Worm (Caenorhabditis elegans) whole organism, young adult: ENCODE measurements around the gene C17C3.15.

Source experiments
- B0035.1 ChIP-seq: sonication (generic microtip); optimal IDR thresholded peaks from 2 replicates; lab custom pipeline; 2016; ENCODE audit warnings: missing genetic modification characterization, mild to moderate bottlenecking, missing compliant biosample characterization, missing genotype, missing genetic modification reagents
- B0336.3 ChIP-seq: fragments of 200-800 bp; sonication (Bioruptor generic); IDR thresholded peaks from 2 replicates; pipeline ENCODE4 v1.3.6; 2022; ENCODE audit warnings: missing genetic modification characterization, missing compliant biosample characterization
- C17E4.6 ChIP-seq: fragments of 200-800 bp; sonication (Bioruptor generic); IDR thresholded peaks from 2 replicates; pipeline ENCODE4 v1.3.6; 2022; ENCODE audit warnings: missing genetic modification reagents, missing genetic modification characterization, missing compliant biosample characterization
- D2030.7 ChIP-seq: fragments of 200-800 bp; sonication (Bioruptor generic); IDR thresholded peaks from 2 replicates; pipeline ENCODE4 v1.3.6; 2022; ENCODE audit warnings: missing genetic modification reagents, missing genetic modification characterization, missing compliant biosample characterization
- F23B12.7 ChIP-seq: sonication (generic microtip); optimal IDR thresholded peaks from 2 replicates; lab custom pipeline; 2017; ENCODE audit warnings: missing genetic modification characterization, mild to moderate bottlenecking, missing compliant biosample characterization, antibody characterized with exemption, moderate library complexity; ENCODE audit not compliant: insufficient read depth
- F37B4.10 ChIP-seq: fragments of 200-800 bp; sonication (Bioruptor generic); IDR thresholded peaks from 2 replicates; pipeline ENCODE4 v1.3.6; 2022; ENCODE audit warnings: missing genetic modification characterization, missing compliant biosample characterization
- F57C9.4 ChIP-seq: sonication (generic microtip); optimal IDR thresholded peaks from 2 replicates; lab custom pipeline; 2017; ENCODE audit warnings: mild to moderate bottlenecking, missing genetic modification characterization, missing compliant biosample characterization
- Y56A3A.18 ChIP-seq: fragments of 200-800 bp; sonication (Bioruptor generic); IDR thresholded peaks from 2 replicates; pipeline ENCODE4 v1.3.6; 2022; ENCODE audit warnings: missing genetic modification reagents, missing genetic modification characterization, missing compliant biosample characterization
- Y79H2A.3 ChIP-seq: fragments of 200-800 bp; sonication (Bioruptor generic); conservative IDR thresholded peaks from 2 replicates; pipeline ENCODE4 v1.3.6; 2022; ENCODE audit warnings: missing genetic modification reagents, missing genetic modification characterization, missing compliant biosample characterization
- Y95B8A.8 ChIP-seq: fragments of 200-800 bp; sonication (Bioruptor generic); IDR thresholded peaks from 2 replicates; pipeline ENCODE4 v1.3.6; 2022; ENCODE audit warnings: missing genetic modification reagents, missing genetic modification characterization, missing compliant biosample characterization
- aptf-2 ChIP-seq: fragments of 200-800 bp; sonication (Bioruptor generic); conservative IDR thresholded peaks from 2 replicates; pipeline ENCODE4 v1.3.6; 2022; ENCODE audit warnings: missing genetic modification reagents, missing genetic modification characterization, missing compliant biosample characterization
- atf-7 ChIP-seq: sonication (generic microtip); optimal IDR thresholded peaks from 2 replicates; lab custom pipeline; 2017; ENCODE audit warnings: mild to moderate bottlenecking, missing genetic modification characterization, missing compliant biosample characterization
- athp-1 ChIP-seq: sonication (generic microtip); optimal IDR thresholded peaks from 2 replicates; lab custom pipeline; 2017; ENCODE audit warnings: mild to moderate bottlenecking, missing genetic modification characterization, missing compliant biosample characterization
- attf-6 ChIP-seq: fragments of 200-800 bp; sonication (Bioruptor generic); IDR thresholded peaks from 2 replicates; pipeline ENCODE4 v1.3.6; 2022; ENCODE audit warnings: missing genetic modification reagents, missing genetic modification characterization, missing compliant biosample characterization
- bed-2 ChIP-seq: fragments of 200-800 bp; sonication (Bioruptor generic); IDR thresholded peaks from 2 replicates; pipeline ENCODE4 v1.3.6; 2022; ENCODE audit warnings: missing genetic modification reagents, missing genetic modification characterization, missing compliant biosample characterization
- cebp-1 ChIP-seq, 2 experiments: fragments of 200-800 bp in 1 of 2; sonication (Bioruptor generic) in 1 of 2; sonication (generic microtip) in 1 of 2; IDR thresholded peaks in 1 of 2; optimal IDR thresholded peaks in 1 of 2; 2 replicates each; pipeline versions ENCODE4 v1.3.6 to Lab custom; 2017 to 2022; ENCODE audit warnings: missing compliant biosample characterization in 2 of 2, missing genetic modification characterization in 2 of 2, mild to moderate bottlenecking in 1 of 2, missing genetic modification reagents in 1 of 2, moderate library complexity in 1 of 2
- ceh-27 ChIP-seq: fragments of 200-800 bp; sonication (Bioruptor generic); optimal IDR thresholded peaks from 2 replicates; lab custom pipeline; 2018; ENCODE audit warnings: mild to moderate bottlenecking, missing genetic modification characterization, moderate library complexity, missing compliant biosample characterization
- chd-7 ChIP-seq: sonication (generic microtip); optimal IDR thresholded peaks from 2 replicates; lab custom pipeline; 2016; ENCODE audit warnings: mild to moderate bottlenecking, missing genetic modification characterization, moderate library complexity, missing compliant biosample characterization
- die-1 ChIP-seq: sonication (generic microtip); optimal IDR thresholded peaks from 2 replicates; lab custom pipeline; 2016; ENCODE audit warnings: missing genotype, mild to moderate bottlenecking, missing genetic modification characterization, missing compliant biosample characterization
- ets-4 ChIP-seq: fragments of 200-800 bp; sonication (Bioruptor generic); optimal IDR thresholded peaks from 2 replicates; lab custom pipeline; 2018; ENCODE audit warnings: mild to moderate bottlenecking, missing genetic modification characterization, missing compliant biosample characterization
- him-1 ChIP-seq: sonication (generic microtip); optimal IDR thresholded peaks from 2 replicates; lab custom pipeline; 2016; ENCODE audit warnings: missing genotype, missing genetic modification reagents, missing genetic modification characterization, missing compliant biosample characterization
- hmg-1.2 ChIP-seq: fragments of 200-800 bp; sonication (Bioruptor generic); IDR thresholded peaks from 2 replicates; pipeline ENCODE4 v1.3.6; 2022; ENCODE audit warnings: missing genetic modification reagents, missing genetic modification characterization, missing compliant biosample characterization
- hsf-1 ChIP-seq: fragments of 200-800 bp; sonication (Bioruptor generic); IDR thresholded peaks from 2 replicates; pipeline ENCODE4 v1.3.6; 2022; ENCODE audit warnings: missing genetic modification reagents, missing genetic modification characterization, missing compliant biosample characterization
- lag-1 ChIP-seq: fragments of 200-800 bp; sonication (Bioruptor generic); IDR thresholded peaks from 2 replicates; pipeline ENCODE4 v1.3.6; 2022; ENCODE audit warnings: missing genetic modification reagents, missing genetic modification characterization, missing compliant biosample characterization
- lin-35 ChIP-seq, 3 experiments: fragments of 150-350 bp in 2 of 3; sonication (generic microtip) in 1 of 3; optimal IDR thresholded peaks; 2 replicates each; lab custom pipeline; 2014 to 2018; ENCODE audit warnings: missing biosample characterization in 3 of 3, missing genetic modification characterization in 3 of 3, missing genetic modification reagents in 3 of 3
- lin-40 ChIP-seq: sonication (generic microtip); optimal IDR thresholded peaks from 2 replicates; lab custom pipeline; 2016; ENCODE audit warnings: missing genetic modification characterization, mild to moderate bottlenecking, missing compliant biosample characterization, missing genotype, missing genetic modification reagents
- lir-1 ChIP-seq: fragments of 200-800 bp; sonication (Bioruptor generic); conservative IDR thresholded peaks from 2 replicates; pipeline ENCODE4 v1.3.6; 2022; ENCODE audit warnings: missing genetic modification reagents, missing genetic modification characterization, missing compliant biosample characterization
- lsy-27 ChIP-seq: sonication (generic microtip); optimal IDR thresholded peaks from 2 replicates; lab custom pipeline; 2017; ENCODE audit warnings: missing genetic modification characterization, mild to moderate bottlenecking, missing compliant biosample characterization, antibody characterized with exemption, missing genotype, borderline replicate concordance; ENCODE audit not compliant: insufficient read depth
- madf-6 ChIP-seq: fragments of 200-800 bp; sonication (Bioruptor generic); IDR thresholded peaks from 2 replicates; pipeline ENCODE4 v1.3.6; 2022; ENCODE audit warnings: missing genetic modification reagents, missing genetic modification characterization, missing compliant biosample characterization
- madf-8 ChIP-seq: fragments of 200-800 bp; sonication (Bioruptor generic); conservative IDR thresholded peaks from 2 replicates; pipeline ENCODE4 v1.3.6; 2022; ENCODE audit warnings: missing genetic modification reagents, missing genetic modification characterization, missing compliant biosample characterization
- mel-28 ChIP-seq: sonication (generic microtip); optimal IDR thresholded peaks from 2 replicates; lab custom pipeline; 2016; ENCODE audit warnings: borderline replicate concordance, mild to moderate bottlenecking, missing genetic modification characterization, missing compliant biosample characterization
- nfya-1 ChIP-seq: sonication (generic microtip); optimal IDR thresholded peaks from 2 replicates; lab custom pipeline; 2017; ENCODE audit warnings: antibody characterized with exemption, missing compliant biosample characterization, missing genetic modification characterization, borderline replicate concordance; ENCODE audit not compliant: insufficient read depth
- nhr-27 ChIP-seq: fragments of 200-800 bp; sonication (Bioruptor generic); optimal IDR thresholded peaks from 2 replicates; lab custom pipeline; 2018; ENCODE audit warnings: mild to moderate bottlenecking, missing genetic modification characterization, moderate library complexity, missing compliant biosample characterization
- nhr-80 ChIP-seq: sonication (generic microtip); optimal IDR thresholded peaks from 2 replicates; lab custom pipeline; 2016; ENCODE audit warnings: missing genetic modification characterization, missing compliant biosample characterization
- pbrm-1 ChIP-seq: fragments of 200-800 bp; sonication (Bioruptor generic); IDR thresholded peaks from 2 replicates; pipeline ENCODE4 v1.3.6; 2022; ENCODE audit warnings: missing genetic modification reagents, missing genetic modification characterization, missing compliant biosample characterization
- pha-4 ChIP-seq: fragments of 150-350 bp; sonication (generic microtip); optimal IDR thresholded peaks from 2 replicates; lab custom pipeline; 2014; ENCODE audit warnings: missing biosample characterization, missing genetic modification reagents, missing genetic modification characterization
- rec-8 ChIP-seq, 2 experiments: sonication (generic microtip); optimal IDR thresholded peaks; 2 replicates each; lab custom pipeline; 2016; ENCODE audit warnings: mild to moderate bottlenecking in 2 of 2, missing genetic modification characterization in 2 of 2, missing genetic modification reagents in 2 of 2, missing genotype in 2 of 2, missing biosample characterization in 1 of 2, missing compliant biosample characterization in 1 of 2, moderate library complexity in 1 of 2
- rpc-1 ChIP-seq, 2 experiments: fragments of 150-350 bp in 1 of 2; sonication (generic microtip) in 1 of 2; optimal IDR thresholded peaks; 2 replicates each; lab custom pipeline; 2014 to 2018; ENCODE audit warnings: missing biosample characterization in 1 of 2, missing genetic modification characterization in 1 of 2, missing genetic modification reagents in 1 of 2, missing genotype in 1 of 2
- sea-2 ChIP-seq: fragments of 200-800 bp; sonication (Bioruptor generic); IDR thresholded peaks from 2 replicates; pipeline ENCODE4 v1.3.6; 2022; ENCODE audit warnings: missing genetic modification characterization, missing compliant biosample characterization
- tbx-9 ChIP-seq: sonication (generic microtip); optimal IDR thresholded peaks from 2 replicates; lab custom pipeline; 2016; ENCODE audit warnings: borderline replicate concordance, missing genetic modification characterization, inconsistent platforms, missing compliant biosample characterization
- tlf-1 ChIP-seq: fragments of 200-800 bp; sonication (Bioruptor generic); optimal IDR thresholded peaks from 2 replicates; lab custom pipeline; 2018; ENCODE audit warnings: mild to moderate bottlenecking, missing genetic modification characterization, missing compliant biosample characterization
- unc-62 ChIP-seq: fragments of 150-350 bp; optimal IDR thresholded peaks from 2 replicates; lab custom pipeline; 2014; ENCODE audit warnings: missing biosample characterization, missing genetic modification reagents, missing genetic modification characterization
- zfh-2 ChIP-seq: fragments of 200-800 bp; sonication (Bioruptor generic); conservative IDR thresholded peaks from 2 replicates; pipeline ENCODE4 v1.3.6; 2022; ENCODE audit warnings: missing genetic modification reagents, missing genetic modification characterization, missing compliant biosample characterization
- zim-3 ChIP-seq: sonication (generic microtip); optimal IDR thresholded peaks from 2 replicates; lab custom pipeline; 2017; ENCODE audit warnings: mild to moderate bottlenecking, missing genetic modification characterization, moderate library complexity, missing compliant biosample characterization
- ztf-22 ChIP-seq: fragments of 200-800 bp; sonication (Bioruptor generic); optimal IDR thresholded peaks from 2 replicates; lab custom pipeline; 2018; ENCODE audit warnings: mild to moderate bottlenecking, missing genetic modification characterization, moderate library complexity, missing compliant biosample characterization
- ztf-26 ChIP-seq: sonication (generic microtip); optimal IDR thresholded peaks from 2 replicates; lab custom pipeline; 2017; ENCODE audit warnings: missing genetic modification characterization, missing compliant biosample characterization
- ztf-6 ChIP-seq: fragments of 200-800 bp; sonication (Bioruptor generic); IDR thresholded peaks from 2 replicates; pipeline ENCODE4 v1.3.6; 2022; ENCODE audit warnings: missing genetic modification reagents, missing genetic modification characterization, missing compliant biosample characterization

Gene C17C3.15

DNA sequence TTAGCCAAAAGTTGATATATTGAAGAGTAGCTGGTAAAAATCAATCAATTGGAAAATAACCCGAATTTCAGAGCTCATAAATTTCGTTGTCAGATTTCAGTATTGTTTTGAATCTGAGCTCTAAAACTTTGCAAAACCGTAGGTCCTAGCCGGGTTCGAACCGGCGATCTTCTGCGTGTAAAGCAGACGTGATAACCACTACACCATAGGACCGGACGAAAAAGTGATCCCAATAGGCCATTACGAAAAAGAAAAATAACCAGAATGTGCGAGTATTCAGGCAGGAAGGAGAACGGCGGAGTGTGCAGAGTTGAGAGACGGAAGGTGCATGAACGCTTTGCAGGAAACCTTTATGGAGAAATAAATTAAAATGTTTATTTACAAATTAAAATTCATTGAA lies 6.6 kb downstream of the C17C3.15 start:
- TF ChIP-seq die-1 (tag; lab: Kevin White, UChicago), result peak; percentile 69
- TF ChIP-seq madf-8 (GFP tag; lab: Robert Waterston, UW), result no peak
- TF ChIP-seq lin-35 (GFP tag; optimal IDR thresholded peaks at IDR 0.05; lab: Kevin White, UChicago), result peak in 1 of 3 experiments; percentile 62
- peak; percentile 80 for TF ChIP-seq rpc-1 (optimal IDR thresholded peaks at IDR 0.05; lab: Kevin White, UChicago)
- peak; percentile 88 for TF ChIP-seq rpc-1 (tag; optimal IDR thresholded peaks at IDR 0.05; lab: Kevin White, UChicago)
- no peak for TF ChIP-seq ztf-6 (GFP tag; lab: Robert Waterston, UW)
- peak; percentile 7 for TF ChIP-seq ztf-26 (tag; lab: Kevin White, UChicago)
- peak; percentile 71 for TF ChIP-seq hmg-1.2 (GFP tag; lab: Robert Waterston, UW)
- TF ChIP-seq tlf-1 (GFP tag; lab: Kevin White, UChicago), result no peak
- TF ChIP-seq pbrm-1 (GFP tag; lab: Robert Waterston, UW), result no peak
- no peak for TF ChIP-seq ztf-22 (GFP tag; lab: Kevin White, UChicago)
- TF ChIP-seq nfya-1, result no peak
- no peak for TF ChIP-seq cebp-1 (GFP tag; IDR thresholded peaks at IDR 0.05; lab: Robert Waterston, UW)
- no peak for TF ChIP-seq cebp-1 (tag; optimal IDR thresholded peaks at IDR 0.05; lab: Kevin White, UChicago)
- TF ChIP-seq atf-7 (tag; lab: Kevin White, UChicago), result no peak
- TF ChIP-seq lin-40 (tag; lab: Kevin White, UChicago), result peak; percentile 48
- TF ChIP-seq lag-1 (GFP tag; lab: Robert Waterston, UW), result no peak
- TF ChIP-seq bed-2 (GFP tag; lab: Robert Waterston, UW), result no peak
- TF ChIP-seq Y79H2A.3 (GFP tag; lab: Robert Waterston, UW), result no peak
- no peak for TF ChIP-seq F57C9.4 (tag; lab: Kevin White, UChicago)
- no peak for TF ChIP-seq lsy-27 (tag; lab: Kevin White, UChicago)
- TF ChIP-seq sea-2 (GFP tag; lab: Robert Waterston, UW), result no peak
- TF ChIP-seq lir-1 (GFP tag; lab: Robert Waterston, UW), result no peak
- TF ChIP-seq ceh-27 (GFP tag; lab: Kevin White, UChicago), result peak; percentile 50
- TF ChIP-seq rec-8 (tag; optimal IDR thresholded peaks at IDR 0.05; lab: Kevin White, UChicago), result peak in 1 of 2 experiments; percentile 65
- TF ChIP-seq unc-62 (GFP tag; lab: Kevin White, UChicago), result no peak
- peak; percentile 81 for TF ChIP-seq F23B12.7 (tag; lab: Kevin White, UChicago)
- TF ChIP-seq zim-3, result peak; percentile 35
- no peak for TF ChIP-seq pha-4
- TF ChIP-seq B0035.1, result peak; percentile 15
- TF ChIP-seq chd-7 (tag; lab: Kevin White, UChicago), result peak; percentile 56
- TF ChIP-seq madf-6 (GFP tag; lab: Robert Waterston, UW), result no peak
- TF ChIP-seq zfh-2 (GFP tag; lab: Robert Waterston, UW), result no peak
- TF ChIP-seq C17E4.6 (GFP tag; lab: Robert Waterston, UW), result no peak
- TF ChIP-seq athp-1 (tag; lab: Kevin White, UChicago), result peak; percentile 50
- peak; percentile 70 for TF ChIP-seq attf-6 (GFP tag; lab: Robert Waterston, UW)
- no peak for TF ChIP-seq F37B4.10
- no peak for TF ChIP-seq hsf-1 (GFP tag; lab: Robert Waterston, UW)
- TF ChIP-seq ets-4, result no peak
- 0 out of 2 replicates have a peak, but pooled peaks have one; percentile 55 for TF ChIP-seq Y56A3A.18 (GFP tag; lab: Robert Waterston, UW)
- no peak for TF ChIP-seq tbx-9 (tag; lab: Kevin White, UChicago)
- peak; percentile 80 for TF ChIP-seq him-1 (tag; lab: Kevin White, UChicago)
- peak; percentile 28 for TF ChIP-seq nhr-80 (tag; lab: Kevin White, UChicago)
- 0 out of 2 replicates have a peak, but pooled peaks have one; percentile 28 for TF ChIP-seq B0336.3 (GFP tag; lab: Robert Waterston, UW)
- 0 out of 2 replicates have a peak, but pooled peaks have one; percentile 30 for TF ChIP-seq aptf-2
- no peak for TF ChIP-seq mel-28
- no peak for TF ChIP-seq Y95B8A.8 (GFP tag; lab: Robert Waterston, UW)
- 0 out of 2 replicates have a peak, but pooled peaks have one; percentile 26 for TF ChIP-seq D2030.7 (GFP tag; lab: Robert Waterston, UW)
- TF ChIP-seq nhr-27 (tag; lab: Kevin White, UChicago), result no peak
